Worm (Caenorhabditis elegans) whole organism, L1 larva: ENCODE measurements around the gene skr-17.

Experiments used
- C16A3.4 ChIP-seq: fragments of 150-350 bp; optimal IDR thresholded peaks from 2 replicates; lab custom pipeline; 2014; ENCODE audit warnings: missing biosample characterization, missing genetic modification characterization
- F16B12.6 ChIP-seq: fragments of 150-350 bp; optimal IDR thresholded peaks from 2 replicates; lab custom pipeline; 2014; ENCODE audit warnings: missing biosample characterization, missing genetic modification characterization
- ama-1 ChIP-seq: fragments of 150-350 bp; optimal IDR thresholded peaks from 2 replicates; lab custom pipeline; 2014
- blmp-1 ChIP-seq: fragments of 150-350 bp; optimal IDR thresholded peaks from 2 replicates; lab custom pipeline; 2014; ENCODE audit warnings: missing biosample characterization, missing genetic modification characterization
- ceh-90 ChIP-seq: sonication (generic microtip); optimal IDR thresholded peaks from 2 replicates; lab custom pipeline; 2016; ENCODE audit warnings: missing genetic modification characterization, missing compliant biosample characterization
- dpl-1 ChIP-seq, 3 experiments: fragments of 150-350 bp in 2 of 3; sonication (generic microtip) in 1 of 3; optimal IDR thresholded peaks; 2 replicates each; lab custom pipeline; 2014 to 2017; ENCODE audit warnings: missing biosample characterization in 3 of 3, missing genetic modification characterization in 3 of 3, missing genetic modification reagents in 3 of 3
- dsc-1 ChIP-seq: sonication (generic microtip); optimal IDR thresholded peaks from 2 replicates; lab custom pipeline; 2016; ENCODE audit warnings: mild to moderate bottlenecking, missing genetic modification characterization, missing compliant biosample characterization
- efl-1 ChIP-seq, 4 experiments: fragments of 150-350 bp; optimal IDR thresholded peaks in 3 of 4; peaks in 1 of 4; 1 replicate in 1 of 4; 2 replicates in 3 of 4; lab custom pipeline; 2014; ENCODE audit warnings: missing biosample characterization in 2 of 4, missing genetic modification characterization in 2 of 4, missing genetic modification reagents in 2 of 4
- efl-3 ChIP-seq: fragments of 200-800 bp; sonication (Bioruptor generic); optimal IDR thresholded peaks from 2 replicates; lab custom pipeline; 2018; ENCODE audit warnings: mild to moderate bottlenecking, missing genetic modification characterization, missing compliant biosample characterization
- elt-3 ChIP-seq, 6 experiments: fragments of 150-350 bp in 1 of 6; sonication (generic microtip); optimal IDR thresholded peaks; 2 replicates each; lab custom pipeline; 2017 to 2018; ENCODE audit warnings: missing biosample characterization in 6 of 6, missing genetic modification characterization in 6 of 6, inconsistent platforms in 1 of 6
- ets-5 ChIP-seq: fragments of 200-800 bp; sonication (Bioruptor generic); IDR thresholded peaks from 2 replicates; pipeline ENCODE4 v1.3.6; 2022; ENCODE audit warnings: missing genetic modification characterization, missing compliant biosample characterization
- fkh-10 ChIP-seq: sonication (generic microtip); optimal IDR thresholded peaks from 2 replicates; lab custom pipeline; 2017; ENCODE audit warnings: missing biosample characterization, missing genetic modification reagents, missing genetic modification characterization
- fkh-8 ChIP-seq: sonication (generic microtip); optimal IDR thresholded peaks from 2 replicates; lab custom pipeline; 2016; ENCODE audit warnings: mild to moderate bottlenecking, missing genetic modification characterization, missing compliant biosample characterization
- grh-1 ChIP-seq: fragments of 200-800 bp; sonication (Bioruptor generic); IDR thresholded peaks from 2 replicates; pipeline ENCODE4 v1.3.6; 2022; ENCODE audit warnings: missing genetic modification reagents, missing genetic modification characterization, missing compliant biosample characterization
- hlh-4 ChIP-seq: sonication (generic microtip); optimal IDR thresholded peaks from 2 replicates; lab custom pipeline; 2016; ENCODE audit warnings: mild to moderate bottlenecking, missing genetic modification characterization, missing compliant biosample characterization
- irx-1 ChIP-seq: sonication (generic microtip); optimal IDR thresholded peaks from 2 replicates; lab custom pipeline; 2016; ENCODE audit warnings: missing genetic modification characterization, missing compliant biosample characterization
- lin-13 ChIP-seq: fragments of 150-350 bp; optimal IDR thresholded peaks from 2 replicates; lab custom pipeline; 2014; ENCODE audit warnings: missing biosample characterization, missing genetic modification reagents, missing genetic modification characterization
- lin-14 ChIP-seq: fragments of 200-800 bp; sonication (Bioruptor generic); optimal IDR thresholded peaks from 2 replicates; lab custom pipeline; 2018; ENCODE audit warnings: mild to moderate bottlenecking, missing genetic modification characterization, moderate library complexity, missing compliant biosample characterization
- lin-35 ChIP-seq, 2 experiments: fragments of 150-350 bp; optimal IDR thresholded peaks; 2 replicates each; lab custom pipeline; 2014; ENCODE audit warnings: missing biosample characterization in 2 of 2, missing genetic modification characterization in 2 of 2, missing genetic modification reagents in 2 of 2
- lsy-2 ChIP-seq, 2 experiments: fragments of 150-350 bp; optimal IDR thresholded peaks; 2 replicates each; lab custom pipeline; 2014; ENCODE audit warnings: missing biosample characterization in 2 of 2, missing genetic modification characterization in 2 of 2
- mef-2 ChIP-seq: fragments of 150-350 bp; optimal IDR thresholded peaks from 2 replicates; lab custom pipeline; 2014; ENCODE audit warnings: missing biosample characterization, missing genetic modification characterization
- mep-1 ChIP-seq: fragments of 150-350 bp; optimal IDR thresholded peaks from 2 replicates; lab custom pipeline; 2014; ENCODE audit warnings: missing biosample characterization, missing genetic modification characterization
- nhr-19 ChIP-seq: fragments of 200-800 bp; sonication (Bioruptor generic); conservative IDR thresholded peaks from 2 replicates; pipeline ENCODE4 v1.3.6; 2022; ENCODE audit warnings: missing genetic modification characterization, missing compliant biosample characterization
- nhr-20 ChIP-seq: sonication (generic microtip); optimal IDR thresholded peaks from 2 replicates; lab custom pipeline; 2016; ENCODE audit warnings: mild to moderate bottlenecking, missing genetic modification characterization, missing compliant biosample characterization
- nhr-47 ChIP-seq: sonication (generic microtip); optimal IDR thresholded peaks from 2 replicates; lab custom pipeline; 2016; ENCODE audit warnings: mild to moderate bottlenecking, missing genetic modification characterization, moderate library complexity, missing compliant biosample characterization
- nhr-71 ChIP-seq: sonication (generic microtip); optimal IDR thresholded peaks from 2 replicates; lab custom pipeline; 2016; ENCODE audit warnings: mild to moderate bottlenecking, missing genetic modification characterization, moderate library complexity, missing compliant biosample characterization
- nhr-77 ChIP-seq: fragments of 150-350 bp; optimal IDR thresholded peaks from 2 replicates; lab custom pipeline; 2014; ENCODE audit warnings: missing biosample characterization, missing genetic modification characterization
- nhr-85 ChIP-seq: sonication (generic microtip); peaks from one replicate; lab custom pipeline; 2016; ENCODE audit warnings: missing genetic modification characterization, inconsistent platforms, missing compliant biosample characterization
- nhr-90 ChIP-seq: sonication (generic microtip); optimal IDR thresholded peaks from 2 replicates; lab custom pipeline; 2016; ENCODE audit warnings: mild to moderate bottlenecking, missing genetic modification characterization, missing compliant biosample characterization; ENCODE audit not compliant: poor library complexity
- pag-3 ChIP-seq: sonication (generic microtip); optimal IDR thresholded peaks from 2 replicates; lab custom pipeline; 2017; ENCODE audit warnings: missing genetic modification characterization, mild to moderate bottlenecking, missing compliant biosample characterization, antibody characterized with exemption, borderline replicate concordance; ENCODE audit not compliant: insufficient read depth
- rnt-1 ChIP-seq: sonication (generic microtip); optimal IDR thresholded peaks from 2 replicates; lab custom pipeline; 2016; ENCODE audit warnings: mild to moderate bottlenecking, missing genetic modification characterization, moderate library complexity, missing compliant biosample characterization
- snu-23 ChIP-seq: sonication (generic microtip); optimal IDR thresholded peaks from 2 replicates; lab custom pipeline; 2016; ENCODE audit warnings: missing genetic modification characterization, missing compliant biosample characterization
- sptf-1 ChIP-seq: fragments of 150-350 bp; optimal IDR thresholded peaks from 2 replicates; lab custom pipeline; 2014; ENCODE audit warnings: missing biosample characterization, missing genetic modification characterization
- sup-37 ChIP-seq: fragments of 200-800 bp; sonication (Bioruptor generic); optimal IDR thresholded peaks from 2 replicates; lab custom pipeline; 2018; ENCODE audit warnings: mild to moderate bottlenecking, missing genetic modification characterization, missing compliant biosample characterization
- swsn-7 ChIP-seq: sonication (generic microtip); optimal IDR thresholded peaks from 2 replicates; lab custom pipeline; 2016; ENCODE audit warnings: missing genetic modification characterization, missing compliant biosample characterization
- tlp-1 ChIP-seq: fragments of 150-350 bp; optimal IDR thresholded peaks from 2 replicates; lab custom pipeline; 2014; ENCODE audit warnings: missing biosample characterization, missing genetic modification characterization
- unc-130 ChIP-seq: fragments of 150-350 bp; optimal IDR thresholded peaks from 2 replicates; lab custom pipeline; 2017; ENCODE audit warnings: missing biosample characterization, missing genetic modification characterization, inconsistent platforms
- zip-4 ChIP-seq: fragments of 200-800 bp; sonication (Bioruptor generic); optimal IDR thresholded peaks from 2 replicates; lab custom pipeline; 2018; ENCODE audit warnings: mild to moderate bottlenecking, missing genetic modification characterization, moderate library complexity, missing compliant biosample characterization
- ztf-11 ChIP-seq, 2 experiments: sonication (generic microtip); optimal IDR thresholded peaks; 2 replicates each; lab custom pipeline; 2016 to 2017; ENCODE audit warnings: missing genetic modification characterization in 2 of 2, missing biosample characterization in 1 of 2, missing compliant biosample characterization in 1 of 2

skr-17 gene

ce11 chrII:7806054-7806453, 22.7 kb downstream of the skr-17 start (continued):
- no peak for TF ChIP-seq nhr-90 (tag; lab: Kevin White, UChicago)
- TF ChIP-seq sup-37 (GFP tag; lab: Kevin White, UChicago), result no peak
- no peak for TF ChIP-seq nhr-71 (tag; lab: Kevin White, UChicago)
- no peak for TF ChIP-seq tlp-1

ce11 chrII:7806872-7807271, 23.6 kb downstream of the skr-17 start:
- TF ChIP-seq lin-35 (GFP tag; optimal IDR thresholded peaks at IDR 0.05; lab: Kevin White, UChicago) (peak; percentile 35 to 91), blmp-1 (tag; lab: Kevin White, UChicago) (peak; percentile 96), hlh-4 (no peak), zip-4 (GFP tag; lab: Kevin White, UChicago) (no peak), pag-3 (tag; lab: Kevin White, UChicago) (peak; percentile 28), lin-13 (GFP tag; lab: Kevin White, UChicago) (peak; percentile 6), ceh-90 (tag; lab: Kevin White, UChicago) (no peak), elt-3 (tag; optimal IDR thresholded peaks at IDR 0.05; lab: Kevin White, UChicago) (peak in 2 of 6 experiments; percentile 23 to 28), nhr-71 (tag; lab: Kevin White, UChicago) (peak; percentile 74), irx-1 (tag; lab: Kevin White, UChicago) (peak; percentile 36), efl-3 (GFP tag; lab: Kevin White, UChicago) (no peak), dpl-1 (GFP tag; optimal IDR thresholded peaks at IDR 0.05; lab: Kevin White, UChicago) (peak; percentile 68 to 79 (median 77)), mep-1 (tag; lab: Kevin White, UChicago) (peak; percentile 21), nhr-20 (tag; lab: Kevin White, UChicago) (peak; percentile 76), nhr-47 (tag; lab: Kevin White, UChicago) (peak; percentile 19), lsy-2 (tag; optimal IDR thresholded peaks at IDR 0.05; lab: Kevin White, UChicago) (peak in 1 of 2 experiments; percentile 16), fkh-8 (tag; lab: Kevin White, UChicago) (no peak), ztf-11 (tag; optimal IDR thresholded peaks at IDR 0.05; lab: Kevin White, UChicago) (no peak), swsn-7 (peak; percentile 6), nhr-90 (tag; lab: Kevin White, UChicago) (peak; percentile 19), efl-1 (optimal IDR thresholded peaks at IDR 0.05; lab: Kevin White, UChicago) (peak; percentile 57 to 65), efl-1 (GFP tag; optimal IDR thresholded peaks at IDR 0.05 in 1 of 2; lab: Kevin White, UChicago) (peak; percentile 75 to 97), F16B12.6 (no peak), mef-2 (tag; lab: Kevin White, UChicago) (no peak), fkh-10 (GFP tag; lab: Kevin White, UChicago) (no peak), ama-1 (no peak), nhr-19 (GFP tag; lab: Robert Waterston, UW) (peak; percentile 31), unc-130 (tag; lab: Kevin White, UChicago) (no peak), sptf-1 (no peak), sup-37 (GFP tag; lab: Kevin White, UChicago) (no peak), grh-1 (peak; percentile 90), lin-14 (GFP tag; lab: Kevin White, UChicago) (peak; percentile 77), snu-23 (peak; percentile 52), nhr-85 (tag; lab: Kevin White, UChicago) (peak; percentile 98), nhr-77 (tag; lab: Kevin White, UChicago) (no peak), C16A3.4 (tag; lab: Kevin White, UChicago) (no peak)

DNA sequence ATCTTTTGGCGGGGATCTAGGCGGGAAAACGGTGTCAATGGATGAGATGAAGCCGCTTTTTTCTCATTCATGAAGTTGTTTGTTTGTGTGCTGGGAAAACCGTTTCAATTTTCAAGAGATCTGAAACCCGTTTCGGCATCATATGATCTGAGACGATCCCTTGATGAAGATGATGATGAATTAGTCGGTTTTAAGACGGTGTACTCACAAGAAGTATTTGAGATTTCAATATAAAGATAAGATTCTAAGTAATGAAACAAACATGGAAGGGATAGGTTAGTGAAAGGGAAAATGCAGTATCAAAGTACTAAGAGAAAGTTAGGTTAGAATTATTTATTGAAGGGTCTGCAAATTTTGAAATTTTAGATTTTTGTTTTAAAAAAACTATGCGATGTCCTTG, 24.8 kb downstream of the skr-17 start:
- TF ChIP-seq elt-3 (tag; optimal IDR thresholded peaks at IDR 0.05; lab: Kevin White, UChicago), result peak in 1 of 6 experiments; percentile 24
- peak; percentile 18 for TF ChIP-seq rnt-1 (tag; lab: Kevin White, UChicago)
- no peak for TF ChIP-seq dsc-1
- no peak for TF ChIP-seq ama-1
- no peak for TF ChIP-seq ets-5
- no peak for TF ChIP-seq efl-1 (optimal IDR thresholded peaks at IDR 0.05; lab: Kevin White, UChicago)
- peak in 1 of 2 experiments; percentile 91 for TF ChIP-seq efl-1 (GFP tag; optimal IDR thresholded peaks at IDR 0.05 in 1 of 2; lab: Kevin White, UChicago)
- peak; percentile 77 for TF ChIP-seq nhr-85 (tag; lab: Kevin White, UChicago)
- TF ChIP-seq irx-1 (tag; lab: Kevin White, UChicago), result peak; percentile 12
- TF ChIP-seq mep-1 (tag; lab: Kevin White, UChicago), result no peak
- TF ChIP-seq blmp-1 (tag; lab: Kevin White, UChicago), result peak; percentile 71
- TF ChIP-seq nhr-71 (tag; lab: Kevin White, UChicago), result peak; percentile 23
- TF ChIP-seq grh-1, result peak; percentile 67
- TF ChIP-seq nhr-20 (tag; lab: Kevin White, UChicago), result peak; percentile 24
- peak; percentile 8 for TF ChIP-seq lin-14 (GFP tag; lab: Kevin White, UChicago)
- peak; percentile 28 for TF ChIP-seq snu-23
